Worm (Caenorhabditis elegans) whole organism, midembryonic: ENCODE measurements around the gene znf-706.

ENCODE experiments used
- T22C8.4 ChIP-seq: fragments of 200-800 bp; sonication (Bioruptor generic); IDR thresholded peaks from 2 replicates; pipeline ENCODE4 v1.3.6; 2022; ENCODE audit warnings: missing genetic modification characterization, missing compliant biosample characterization
- cog-1 ChIP-seq: sonication (generic microtip); optimal IDR thresholded peaks from 2 replicates; lab custom pipeline; 2016; ENCODE audit warnings: missing genetic modification characterization, missing compliant biosample characterization
- flt-1 ChIP-seq: fragments of 200-800 bp; sonication (Bioruptor generic); IDR thresholded peaks from 2 replicates; pipeline ENCODE4 v1.3.6; 2022; ENCODE audit warnings: missing genetic modification characterization, missing compliant biosample characterization
- klf-2 ChIP-seq: fragments of 200-800 bp; sonication (Bioruptor generic); conservative IDR thresholded peaks from 2 replicates; pipeline ENCODE4 v1.3.6; 2022; ENCODE audit warnings: missing genetic modification reagents, missing genetic modification characterization, missing compliant biosample characterization
- ref-1 ChIP-seq: fragments of 200-800 bp; sonication (Bioruptor generic); conservative IDR thresholded peaks from 2 replicates; pipeline ENCODE4 v1.3.6; 2022; ENCODE audit warnings: missing genetic modification reagents, missing genetic modification characterization, missing compliant biosample characterization
- tab-1 ChIP-seq: fragments of 200-800 bp; sonication (Bioruptor generic); IDR thresholded peaks from 2 replicates; pipeline ENCODE4 v1.3.6; 2022; ENCODE audit warnings: missing genetic modification characterization, missing compliant biosample characterization
- ztf-23 ChIP-seq: fragments of 200-800 bp; sonication (Bioruptor generic); IDR thresholded peaks from 2 replicates; pipeline ENCODE4 v1.3.6; 2022; ENCODE audit warnings: missing genetic modification reagents, missing genetic modification characterization, missing compliant biosample characterization
- ztf-29 ChIP-seq: fragments of 200-800 bp; sonication (Bioruptor generic); IDR thresholded peaks from 2 replicates; pipeline ENCODE4 v1.3.6; 2022; ENCODE audit warnings: missing genetic modification reagents, missing genetic modification characterization, missing compliant biosample characterization

- TF ChIP-seq klf-2 (GFP tag; lab: Robert Waterston, UW) = no peak
- no peak for TF ChIP-seq ztf-29 (GFP tag; lab: Robert Waterston, UW)
- TF ChIP-seq flt-1 (GFP tag; lab: Robert Waterston, UW) = no peak
- TF ChIP-seq T22C8.4 (GFP tag; lab: Robert Waterston, UW) = no peak
- TF ChIP-seq tab-1 = no peak
- TF ChIP-seq ref-1 (GFP tag; lab: Robert Waterston, UW) = no peak
- no peak for TF ChIP-seq cog-1 (tag; lab: Kevin White, UChicago)
- TF ChIP-seq ztf-23 = no peak
Measured at ce11 chrIV:9053403-9053802, 42.6 kb downstream of the znf-706 start.
